Fruit fly (Drosophila melanogaster) whole organism, embryonic: ENCODE data around the gene CSN3.
A peak's percentile ranks its signal among the peaks of the same experiment; 100 is the strongest.

Experiments used
- Ada2b ChIP-seq: fragments of 200-800 bp; sonication (Bioruptor generic); IDR thresholded peaks from 2 replicates; pipeline ENCODE4 v1.3.6; 2022; ENCODE audit warnings: missing biosample characterization, missing genetic modification characterization
- Aef1 ChIP-seq: fragments of 200-800 bp; sonication (Bioruptor generic); IDR thresholded peaks from 3 replicates; pipeline ENCODE4 v1.3.6; 2022; ENCODE audit warnings: missing biosample characterization, missing genetic modification characterization
- CG10321 ChIP-seq: fragments of 200-800 bp; sonication (Bioruptor generic); IDR thresholded peaks from 2 replicates; pipeline ENCODE4 v1.3.6; 2022; ENCODE audit warnings: missing biosample characterization, missing genetic modification characterization
- CG11456 ChIP-seq: fragments of 200-800 bp; sonication (Bioruptor generic); IDR thresholded peaks from 3 replicates; pipeline ENCODE4 v1.3.6; 2022; ENCODE audit warnings: missing biosample characterization, missing genetic modification characterization
- CG11560 ChIP-seq: fragments of 200-800 bp; sonication (Bioruptor generic); IDR thresholded peaks from 3 replicates; pipeline ENCODE4 v1.3.6; 2022; ENCODE audit warnings: missing biosample characterization, missing genetic modification characterization
- CG14014 ChIP-seq: fragments of 200-800 bp; sonication (Bioruptor generic); IDR thresholded peaks from 2 replicates; pipeline ENCODE4 v1.3.6; 2022; ENCODE audit warnings: missing biosample characterization, missing genetic modification characterization
- CG14667 ChIP-seq: fragments of 200-800 bp; sonication (Bioruptor generic); IDR thresholded peaks from 2 replicates; pipeline ENCODE4 v1.3.6; 2022; ENCODE audit warnings: missing biosample characterization, missing genetic modification characterization
- CG15269 ChIP-seq: fragments of 200-800 bp; sonication (Bioruptor generic); optimal IDR thresholded peaks from 2 replicates; lab custom pipeline; 2018; ENCODE audit warnings: missing biosample characterization, mild to moderate bottlenecking, missing genetic modification characterization, moderate library complexity
- CG1647 ChIP-seq: fragments of 200-800 bp; sonication (Bioruptor generic); optimal IDR thresholded peaks from 3 replicates; lab custom pipeline; 2016; ENCODE audit warnings: missing biosample characterization, missing genetic modification characterization
- CG18476 ChIP-seq: fragments of 200-800 bp; sonication (Bioruptor generic); optimal IDR thresholded peaks from 2 replicates; lab custom pipeline; 2016; ENCODE audit warnings: missing biosample characterization, mild to moderate bottlenecking, missing genetic modification characterization
- CG2120 ChIP-seq: fragments of 200-800 bp; sonication (Bioruptor generic); optimal IDR thresholded peaks from 3 replicates; lab custom pipeline; 2016; ENCODE audit warnings: missing biosample characterization, missing genetic modification characterization
- CG3065 ChIP-seq: fragments of 200-800 bp; sonication (Bioruptor generic); optimal IDR thresholded peaks from 2 replicates; lab custom pipeline; 2016; ENCODE audit warnings: missing biosample characterization, missing genetic modification characterization
- CG4424 ChIP-seq: fragments of 200-800 bp; sonication (Bioruptor generic); optimal IDR thresholded peaks from 3 replicates; lab custom pipeline; 2016; ENCODE audit warnings: missing biosample characterization, missing genetic modification characterization
- CG7372 ChIP-seq: fragments of 200-800 bp; sonication (Bioruptor generic); IDR thresholded peaks from 2 replicates; pipeline ENCODE4 v1.3.6; 2022; ENCODE audit warnings: missing biosample characterization, missing genetic modification characterization
- CG7786 ChIP-seq: fragments of 200-800 bp; sonication (Bioruptor generic); optimal IDR thresholded peaks from 2 replicates; lab custom pipeline; 2016; ENCODE audit warnings: missing biosample characterization, missing genetic modification characterization
- CG9817 ChIP-seq: fragments of 200-800 bp; sonication (Bioruptor generic); optimal IDR thresholded peaks from 2 replicates; lab custom pipeline; 2018; ENCODE audit warnings: missing biosample characterization, mild to moderate bottlenecking, missing genetic modification characterization, moderate library complexity
- D19A ChIP-seq: fragments of 200-800 bp; optimal IDR thresholded peaks from 3 replicates; lab custom pipeline; 2019; ENCODE audit warnings: missing biosample characterization, mild to moderate bottlenecking, missing genetic modification characterization, moderate library complexity
- Dbx ChIP-seq: fragments of 200-800 bp; sonication (Bioruptor generic); IDR thresholded peaks from 3 replicates; pipeline ENCODE4 v1.3.6; 2022; ENCODE audit warnings: missing biosample characterization, missing genetic modification characterization
- Fer2 ChIP-seq: fragments of 200-800 bp; sonication (Bioruptor generic); optimal IDR thresholded peaks from 2 replicates; lab custom pipeline; 2018; ENCODE audit warnings: missing biosample characterization, mild to moderate bottlenecking, missing genetic modification characterization, moderate library complexity
- Hr51 ChIP-seq, 2 experiments: fragments of 200-800 bp; sonication (Bioruptor generic); optimal IDR thresholded peaks; 2 replicates in 1 of 2; 3 replicates in 1 of 2; lab custom pipeline; 2016 to 2018; ENCODE audit warnings: missing biosample characterization in 2 of 2, missing genetic modification characterization in 2 of 2, mild to moderate bottlenecking in 1 of 2, moderate library complexity in 1 of 2
- Jarid2 ChIP-seq: fragments of 200-800 bp; sonication (Bioruptor generic); optimal IDR thresholded peaks from 3 replicates; lab custom pipeline; 2017; ENCODE audit warnings: mild to moderate bottlenecking, missing biosample characterization, missing genetic modification reagents, missing genetic modification characterization
- Med ChIP-seq: fragments of 200-800 bp; sonication (Bioruptor generic); peaks from one replicate; lab custom pipeline; 2016; ENCODE audit warnings: missing biosample characterization, missing genetic modification characterization, mild to moderate bottlenecking, inconsistent platforms, moderate library complexity
- Meics ChIP-seq: fragments of 200-800 bp; sonication (Bioruptor generic); optimal IDR thresholded peaks from 2 replicates; lab custom pipeline; 2017; ENCODE audit warnings: missing biosample characterization, mild to moderate bottlenecking, missing genetic modification characterization
- Nf-YA ChIP-seq: fragments of 200-800 bp; sonication (Bioruptor generic); IDR thresholded peaks from 2 replicates; pipeline ENCODE4 v1.3.6; 2022; ENCODE audit warnings: missing biosample characterization, missing genetic modification characterization
- Ptx1 ChIP-seq: fragments of 200-800 bp; sonication (Bioruptor generic); IDR thresholded peaks from 2 replicates; pipeline ENCODE4 v1.3.6; 2022; ENCODE audit warnings: missing biosample characterization, missing genetic modification characterization
- cato ChIP-seq: fragments of 200-800 bp; sonication (Bioruptor generic); optimal IDR thresholded peaks from 2 replicates; lab custom pipeline; 2016; ENCODE audit warnings: missing biosample characterization, missing genetic modification characterization, borderline replicate concordance
- crp ChIP-seq, 2 experiments: fragments of 200-800 bp; sonication (Bioruptor generic); optimal IDR thresholded peaks; 2 replicates in 1 of 2; 3 replicates in 1 of 2; lab custom pipeline; 2017; ENCODE audit warnings: missing biosample characterization in 2 of 2, missing genetic modification characterization in 2 of 2, mild to moderate bottlenecking in 1 of 2, moderate library complexity in 1 of 2
- cwo ChIP-seq: fragments of 200-800 bp; sonication (Bioruptor generic); optimal IDR thresholded peaks from 3 replicates; lab custom pipeline; 2017; ENCODE audit warnings: missing biosample characterization, missing genetic modification characterization, mild to moderate bottlenecking, moderate library complexity, missing genetic modification reagents
- dpn ChIP-seq, 2 experiments: fragments of 200-800 bp; sonication (Bioruptor generic); optimal IDR thresholded peaks; 3 replicates each; lab custom pipeline; 2016; ENCODE audit warnings: missing biosample characterization in 2 of 2, missing genetic modification characterization in 2 of 2
- ewg ChIP-seq: fragments of 200-800 bp; sonication (Bioruptor generic); optimal IDR thresholded peaks from 3 replicates; lab custom pipeline; 2017; ENCODE audit warnings: mild to moderate bottlenecking, missing biosample characterization, missing genetic modification reagents, missing genetic modification characterization
- exex ChIP-seq: fragments of 200-800 bp; sonication (Bioruptor generic); optimal IDR thresholded peaks from 4 replicates; lab custom pipeline; 2018; ENCODE audit warnings: missing biosample characterization, mild to moderate bottlenecking, missing genetic modification characterization, moderate library complexity
- gcm2 ChIP-seq: fragments of 200-800 bp; sonication (Bioruptor generic); optimal IDR thresholded peaks from 2 replicates; lab custom pipeline; 2016; ENCODE audit warnings: missing biosample characterization, missing genetic modification characterization
- her ChIP-seq: fragments of 200-800 bp; sonication (Bioruptor generic); optimal IDR thresholded peaks from 2 replicates; lab custom pipeline; 2016; ENCODE audit warnings: missing biosample characterization, missing genetic modification characterization
- lab ChIP-seq: fragments of 200-800 bp; sonication (Bioruptor generic); optimal IDR thresholded peaks from 3 replicates; lab custom pipeline; 2017; ENCODE audit warnings: missing biosample characterization, missing genetic modification characterization, mild to moderate bottlenecking, moderate library complexity, missing genetic modification reagents
- mirr ChIP-seq: fragments of 200-800 bp; sonication (Bioruptor generic); optimal IDR thresholded peaks from 3 replicates; lab custom pipeline; 2018; ENCODE audit warnings: missing biosample characterization, mild to moderate bottlenecking, missing genetic modification characterization
- nerfin-2 ChIP-seq: fragments of 200-800 bp; sonication (Bioruptor generic); IDR thresholded peaks from 2 replicates; pipeline ENCODE4 v1.3.6; 2022; ENCODE audit warnings: missing biosample characterization, missing genetic modification characterization; ENCODE audit not compliant: partially characterized antibody
- pan ChIP-seq, 4 experiments: fragments of >200 bp in 3 of 4; fragments of 200-800 bp in 1 of 4; sonication (Bioruptor generic) in 1 of 4; optimal IDR thresholded peaks in 3 of 4; IDR thresholded peaks in 1 of 4; 2 replicates each; pipeline versions ENCODE4 v1.3.6 to Lab custom; 2017 to 2022; ENCODE audit warnings: missing biosample characterization in 2 of 4, missing genetic modification characterization in 2 of 4, mixed read lengths in 1 of 4
- row ChIP-seq: fragments of 200-800 bp; sonication (Bioruptor generic); IDR thresholded peaks from 3 replicates; pipeline ENCODE4 v1.3.6; 2022; ENCODE audit warnings: missing biosample characterization, missing genetic modification characterization
- scrt ChIP-seq: fragments of 200-800 bp; sonication (Bioruptor generic); optimal IDR thresholded peaks from 2 replicates; lab custom pipeline; 2018; ENCODE audit warnings: missing biosample characterization, mild to moderate bottlenecking, missing genetic modification characterization, moderate library complexity
- sens ChIP-seq: fragments of 200-800 bp; sonication (Bioruptor generic); peaks from one replicate; lab custom pipeline; 2016; ENCODE audit warnings: missing biosample characterization, missing genetic modification characterization
- slbo ChIP-seq: fragments of 200-800 bp; sonication (Bioruptor generic); IDR thresholded peaks from 2 replicates; pipeline ENCODE4 v1.3.6; 2022; ENCODE audit warnings: missing biosample characterization, missing genetic modification characterization
- slp2 ChIP-seq: fragments of 200-800 bp; sonication (Bioruptor generic); optimal IDR thresholded peaks from 2 replicates; lab custom pipeline; 2016; ENCODE audit warnings: missing biosample characterization, missing genetic modification characterization
- sob ChIP-seq: fragments of 200-800 bp; sonication (Bioruptor generic); IDR thresholded peaks from 2 replicates; pipeline ENCODE4 v1.3.6; 2022; ENCODE audit warnings: missing biosample characterization, missing genetic modification characterization
- zen2 ChIP-seq: fragments of 200-800 bp; sonication (Bioruptor generic); IDR thresholded peaks from 3 replicates; pipeline ENCODE4 v1.3.6; 2022; ENCODE audit warnings: missing biosample characterization, missing genetic modification characterization; ENCODE audit not compliant: partially characterized antibody

CSN3 gene

dm6 chr3L:20841465-20842109, at the start of gene CSN3, which contains the start of gene CG11456 (continued):
- TF ChIP-seq Med (GFP tag; lab: Kevin White, UChicago) = no peak
- peak; percentile 75; the same call in 1 of the 2 replicates for TF ChIP-seq sob
- TF ChIP-seq her (GFP tag; lab: Kevin White, UChicago) = peak; percentile 13
- peak in 1 of 2 experiments; percentile 19 for TF ChIP-seq Hr51 (GFP tag; optimal IDR thresholded peaks at IDR 0.05; lab: Kevin White, UChicago)
- TF ChIP-seq CG11560 (tag; lab: Robert Waterston, UW) = peak; percentile 68; the same call in 1 of the 3 replicates
- peak; percentile 34 for TF ChIP-seq slp2 (GFP tag; lab: Kevin White, UChicago)
- TF ChIP-seq crp (GFP tag; optimal IDR thresholded peaks at IDR 0.05; lab: Kevin White, UChicago) = peak in 1 of 2 experiments; percentile 80
- peak; percentile 94 for TF ChIP-seq D19A (tag; lab: Kevin White, UChicago)

DNA sequence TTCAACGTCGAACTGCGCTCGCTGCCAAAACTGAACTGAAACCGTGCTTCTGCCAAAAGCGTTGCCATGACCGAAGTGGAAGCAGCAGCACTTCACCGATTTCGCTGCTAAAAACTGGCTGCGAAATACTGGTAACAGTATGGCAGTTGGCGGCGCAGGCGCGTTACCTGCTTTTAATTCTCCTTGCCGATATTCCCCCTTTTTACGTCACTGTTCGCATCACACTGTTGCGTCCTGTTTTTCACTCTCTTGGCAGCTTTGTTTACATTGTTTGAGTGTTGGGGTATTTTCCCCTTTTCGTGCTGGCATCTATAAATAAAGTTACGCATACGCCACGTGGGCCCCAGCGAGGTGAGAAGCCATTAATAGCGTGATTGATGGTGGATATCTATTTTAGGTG, 43.8 kb upstream of the CSN3 start, which contains the start of gene CG32432:
TSS of gene CG32432 (minus strand) at position 17 of the 400 bp plus-strand sequence.
- TF ChIP-seq CG3065 (GFP tag; lab: Kevin White, UChicago) (no peak), CG7372 (GFP tag; lab: Robert Waterston, UW) (0 out of 2 replicates have a peak, but pooled peaks have one; percentile 7), ewg (peak; percentile 66), Fer2 (no peak), CG4424 (GFP tag; lab: Kevin White, UChicago) (no peak), Jarid2 (GFP tag; lab: Kevin White, UChicago) (peak; percentile 15), zen2 (GFP tag; lab: Robert Waterston, UW) (0 out of 3 replicates have a peak, but pooled peaks have one; percentile 9), scrt (GFP tag; lab: Kevin White, UChicago) (peak; percentile 90)

DNA sequence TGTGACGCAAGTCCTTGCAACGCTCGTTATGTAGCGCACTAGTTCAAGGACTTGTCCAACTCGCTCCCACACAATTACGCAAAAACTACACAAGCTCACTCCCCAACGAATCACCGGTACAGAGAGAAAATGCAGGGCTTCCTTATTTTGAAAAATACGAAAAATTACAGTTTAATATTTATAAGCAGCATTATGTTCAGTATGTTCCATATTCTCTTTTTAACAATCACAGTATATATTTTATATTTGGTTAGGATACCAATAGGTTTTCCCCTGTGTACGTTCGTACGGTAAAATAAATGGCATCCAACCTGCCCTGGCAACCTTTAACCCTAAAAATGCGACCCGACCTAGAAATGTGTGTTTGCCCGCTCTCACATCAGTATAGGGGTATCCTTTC, 42.6 kb upstream of the CSN3 start:
- TF ChIP-seq Aef1 (GFP tag; lab: Robert Waterston, UW) = 0 out of 3 replicates have a peak, but pooled peaks have one; percentile 28
- peak in 1 of 2 experiments; percentile 8 for TF ChIP-seq dpn (GFP tag; optimal IDR thresholded peaks at IDR 0.05; lab: Kevin White, UChicago)
- peak; percentile 46 for TF ChIP-seq Ptx1 (GFP tag; lab: Robert Waterston, UW)
- TF ChIP-seq Meics (GFP tag; lab: Kevin White, UChicago) = peak; percentile 7
- 0 out of 2 replicates have a peak, but pooled peaks have one; percentile 20 for TF ChIP-seq Ada2b
- peak; percentile 41 for TF ChIP-seq sens (GFP tag; lab: Kevin White, UChicago)
- TF ChIP-seq pan (optimal IDR thresholded peaks at IDR 0.05; lab: Kevin White, UChicago) = no peak
- peak in 1 of 2 experiments; percentile 27 for TF ChIP-seq pan (GFP tag; optimal IDR thresholded peaks at IDR 0.05 in 1 of 2, IDR thresholded peaks at IDR 0.05 in 1 of 2)
- no peak for TF ChIP-seq CG1647 (GFP tag; lab: Kevin White, UChicago)
- TF ChIP-seq CG14667 = 0 out of 2 replicates have a peak, but pooled peaks have one; percentile 19
- peak; percentile 25 for TF ChIP-seq cwo (GFP tag; lab: Kevin White, UChicago)
- TF ChIP-seq gcm2 = no peak
- TF ChIP-seq exex (tag; lab: Kevin White, UChicago) = no peak
- no peak for TF ChIP-seq CG10321
- TF ChIP-seq row (GFP tag; lab: Robert Waterston, UW) = peak; percentile 28; the same call in 2 of the 3 replicates
- 0 out of 2 replicates have a peak, but pooled peaks have one; percentile 40 for TF ChIP-seq CG14014 (GFP tag; lab: Robert Waterston, UW)
- peak; percentile 16; the same call in 1 of the 2 replicates for TF ChIP-seq slbo (GFP tag; lab: Robert Waterston, UW)
- TF ChIP-seq nerfin-2 (GFP tag; lab: Robert Waterston, UW) = no peak
- TF ChIP-seq mirr (GFP tag; lab: Kevin White, UChicago) = no peak
- no peak for TF ChIP-seq cato (GFP tag; lab: Kevin White, UChicago)
- no peak for TF ChIP-seq CG18476 (GFP tag; lab: Kevin White, UChicago)
- TF ChIP-seq lab (GFP tag; lab: Kevin White, UChicago) = peak; percentile 51
- TF ChIP-seq CG15269 (tag; lab: Kevin White, UChicago) = peak; percentile 12
- TF ChIP-seq Nf-YA = no peak
- 0 out of 3 replicates have a peak, but pooled peaks have one; percentile 38 for TF ChIP-seq CG11456
- TF ChIP-seq CG9817 (tag; lab: Kevin White, UChicago) = peak; percentile 36
- TF ChIP-seq CG2120 = peak; percentile 46
- 0 out of 3 replicates have a peak, but pooled peaks have one; percentile 38 for TF ChIP-seq Dbx (GFP tag; lab: Robert Waterston, UW)
- TF ChIP-seq CG7786 (GFP tag; lab: Kevin White, UChicago) = no peak
- peak in 1 of 2 experiments; percentile 5 for TF ChIP-seq Hr51 (GFP tag; optimal IDR thresholded peaks at IDR 0.05; lab: Kevin White, UChicago)
